Fruit fly (Drosophila melanogaster): ENCODE measurements around the gene CG32204.

CG32204 gene

dm6 chr3L:18901411-18901810 is 44.4 kb downstream of the CG32204 start, which contains the start of the genes arx and CG6843 (continued):
- TF ChIP-seq NK7.1 (GFP tag; optimal IDR thresholded peaks at IDR 0.05), result no peak
- TF ChIP-seq CG5245 (GFP tag; optimal IDR thresholded peaks at IDR 0.05), result no peak
- no peak for TF ChIP-seq rib (GFP tag; IDR thresholded peaks at IDR 0.05)
- peak; percentile 91 for TF ChIP-seq CG16813 (GFP tag; IDR thresholded peaks at IDR 0.05; ENCODE audit: partially characterized antibody)
- TF ChIP-seq chinmo (GFP tag; IDR thresholded peaks at IDR 0.05; ENCODE audit: partially characterized antibody), result peak; percentile 96
- TF ChIP-seq CG1233 (GFP tag; optimal IDR thresholded peaks at IDR 0.05), result no peak
- TF ChIP-seq CG14710 (tag; optimal IDR thresholded peaks at IDR 0.05), result peak; percentile 47
- TF ChIP-seq z (GFP tag; IDR thresholded peaks at IDR 0.05), result no peak
- no peak for TF ChIP-seq zf30C (GFP tag; optimal IDR thresholded peaks at IDR 0.05)
- TF ChIP-seq CTCF (GFP tag; optimal IDR thresholded peaks at IDR 0.05), result peak; percentile 4
- TF ChIP-seq gfzf (GFP tag; optimal IDR thresholded peaks at IDR 0.05), result peak; percentile 28
- TF ChIP-seq kay (GFP tag; optimal IDR thresholded peaks at IDR 0.05), result no peak
- no peak for TF ChIP-seq Camta (GFP tag; optimal IDR thresholded peaks at IDR 0.05)
- peak; percentile 7 for TF ChIP-seq lilli (GFP tag; optimal IDR thresholded peaks at IDR 0.05)
- TF ChIP-seq CG12744 (GFP tag; optimal IDR thresholded peaks at IDR 0.05), result no peak
- no peak for TF ChIP-seq en (GFP tag; optimal IDR thresholded peaks at IDR 0.05)
- no peak for TF ChIP-seq peb (GFP tag; IDR thresholded peaks at IDR 0.05)
- TF ChIP-seq zen (tag; optimal IDR thresholded peaks at IDR 0.05), result no peak
- no peak for TF ChIP-seq CG1529 (GFP tag; optimal IDR thresholded peaks at IDR 0.05)
- TF ChIP-seq trem (tag; optimal IDR thresholded peaks at IDR 0.05), result peak; percentile 70

dm6 chr3L:18898770-18899278 is 47.0 kb downstream of the CG32204 start, which contains the start of gene RpL26:
Gene RpL26 (plus strand): TSS chr3L:18898875.
- TF ChIP-seq nmo (GFP tag; optimal IDR thresholded peaks at IDR 0.05), result peak; percentile 92
- TF ChIP-seq sens-2 (GFP tag; IDR thresholded peaks at IDR 0.05), result no peak
- peak; percentile 94 for TF ChIP-seq unc-4 (GFP tag; IDR thresholded peaks at IDR 0.05; ENCODE audit: partially characterized antibody)
- no peak for TF ChIP-seq CG10565 (GFP tag; optimal IDR thresholded peaks at IDR 0.05)
- TF ChIP-seq danr (GFP tag; IDR thresholded peaks at IDR 0.05), result no peak
- peak; percentile 37 for TF ChIP-seq CG4820 (GFP tag; optimal IDR thresholded peaks at IDR 0.05)
- TF ChIP-seq Six4 (GFP tag; optimal IDR thresholded peaks at IDR 0.05), result no peak
- TF ChIP-seq ap (GFP tag; IDR thresholded peaks at IDR 0.05), result no peak; the same call in 1 of the 2 replicates
- TF ChIP-seq pan (optimal IDR thresholded peaks at IDR 0.05), result no peak
- peak in 1 of 2 experiments; percentile 52 for TF ChIP-seq pan (GFP tag; optimal IDR thresholded peaks at IDR 0.05 in 1 of 2, IDR thresholded peaks at IDR 0.05 in 1 of 2)
- peak; percentile 71 for TF ChIP-seq Atf6 (GFP tag; IDR thresholded peaks at IDR 0.05)
- TF ChIP-seq dmrt11E (tag; optimal IDR thresholded peaks at IDR 0.05), result peak; percentile 73
- peak; percentile 53 for TF ChIP-seq CG7839 (tag; optimal IDR thresholded peaks at IDR 0.05)
- peak; percentile 87 for TF ChIP-seq CG13424 (tag; optimal IDR thresholded peaks at IDR 0.05)
- TF ChIP-seq CG9437 (GFP tag; optimal IDR thresholded peaks at IDR 0.05), result peak; percentile 77
- TF ChIP-seq ewg (GFP tag; optimal IDR thresholded peaks at IDR 0.05), result peak; percentile 62
- TF ChIP-seq trem (tag; optimal IDR thresholded peaks at IDR 0.05), result peak; percentile 64
- peak; percentile 70 to 84 for TF ChIP-seq Pdp1 (GFP tag; optimal IDR thresholded peaks at IDR 0.05)
- TF ChIP-seq mam (GFP tag; optimal IDR thresholded peaks at IDR 0.05), result peak; percentile 90
- peak; percentile 93 for TF ChIP-seq dm (GFP tag; optimal IDR thresholded peaks at IDR 0.05)
- peak in 1 of 2 experiments; percentile 35 for TF ChIP-seq Eip74EF (GFP tag; optimal IDR thresholded peaks at IDR 0.05)
- peak; percentile 80 for TF ChIP-seq slbo (GFP tag; IDR thresholded peaks at IDR 0.05)
- TF ChIP-seq dimm (GFP tag; IDR thresholded peaks at IDR 0.05), result no peak
- peak; percentile 54; the same call in 1 of the 3 replicates for TF ChIP-seq ase (GFP tag; IDR thresholded peaks at IDR 0.05)
- TF ChIP-seq Nf-YC (tag; optimal IDR thresholded peaks at IDR 0.05), result peak; percentile 73
- peak; percentile 62 for TF ChIP-seq CG12104 (GFP tag; optimal IDR thresholded peaks at IDR 0.05)
- peak; percentile 64 for TF ChIP-seq ind (GFP tag; optimal IDR thresholded peaks at IDR 0.05)
- TF ChIP-seq CG6654 (GFP tag; optimal IDR thresholded peaks at IDR 0.05), result no peak
- no peak for TF ChIP-seq bowl (GFP tag; IDR thresholded peaks at IDR 0.05)
- no peak for TF ChIP-seq CG6254 (GFP tag; optimal IDR thresholded peaks at IDR 0.05)
- peak; percentile 78 for TF ChIP-seq CG1602 (GFP tag; optimal IDR thresholded peaks at IDR 0.05)
- TF ChIP-seq ato (GFP tag; IDR thresholded peaks at IDR 0.05; ENCODE audit: partially characterized antibody), result peak; percentile 76

All from whole organism, embryonic.